Worm (Caenorhabditis elegans) whole organism, L2 larva: ENCODE data around the gene K01A12.2.

Source experiments
- C34F6.9 ChIP-seq: fragments of 150-350 bp; optimal IDR thresholded peaks from 2 replicates; lab custom pipeline; 2014; ENCODE audit warnings: missing biosample characterization, missing genetic modification characterization
- F13H6.1 ChIP-seq: sonication (generic microtip); optimal IDR thresholded peaks from 2 replicates; lab custom pipeline; 2016; ENCODE audit warnings: missing genetic modification characterization, missing compliant biosample characterization
- R02D3.7 ChIP-seq: fragments of 150-350 bp; optimal IDR thresholded peaks from 2 replicates; lab custom pipeline; 2014; ENCODE audit warnings: missing biosample characterization, missing genetic modification characterization
- Y55F3AM.14 ChIP-seq: fragments of 200-800 bp; sonication (Bioruptor generic); optimal IDR thresholded peaks from 2 replicates; lab custom pipeline; 2018; ENCODE audit warnings: mild to moderate bottlenecking, missing genetic modification characterization, missing compliant biosample characterization
- ZK546.5 ChIP-seq: sonication (generic microtip); optimal IDR thresholded peaks from 2 replicates; lab custom pipeline; 2017; ENCODE audit warnings: missing biosample characterization, missing genetic modification characterization
- alr-1 ChIP-seq: fragments of 150-350 bp; optimal IDR thresholded peaks from 2 replicates; lab custom pipeline; 2014; ENCODE audit warnings: missing biosample characterization, missing genetic modification characterization
- aly-2 ChIP-seq: fragments of 150-350 bp; optimal IDR thresholded peaks from 2 replicates; lab custom pipeline; 2014; ENCODE audit warnings: missing biosample characterization, missing genetic modification characterization
- ama-1 ChIP-seq: fragments of 150-350 bp; optimal IDR thresholded peaks from 2 replicates; lab custom pipeline; 2018; ENCODE audit warnings: inconsistent platforms
- blmp-1 ChIP-seq: sonication (generic microtip); optimal IDR thresholded peaks from 2 replicates; lab custom pipeline; 2017; ENCODE audit warnings: missing genetic modification characterization, mild to moderate bottlenecking, missing compliant biosample characterization, antibody characterized with exemption, moderate library complexity; ENCODE audit not compliant: insufficient read depth
- ceh-16 ChIP-seq: fragments of 150-350 bp; optimal IDR thresholded peaks from 2 replicates; lab custom pipeline; 2014; ENCODE audit warnings: missing biosample characterization, missing genetic modification characterization
- ceh-82 ChIP-seq: fragments of 150-350 bp; optimal IDR thresholded peaks from 2 replicates; lab custom pipeline; 2014; ENCODE audit warnings: missing biosample characterization, missing genetic modification characterization
- crh-2 ChIP-seq: sonication (generic microtip); optimal IDR thresholded peaks from 2 replicates; lab custom pipeline; 2017; ENCODE audit warnings: missing biosample characterization, missing genetic modification characterization
- dmd-4 ChIP-seq: sonication (generic microtip); optimal IDR thresholded peaks from 2 replicates; lab custom pipeline; 2017; ENCODE audit warnings: missing biosample characterization, missing genetic modification characterization
- egl-27 ChIP-seq: sonication (generic microtip); optimal IDR thresholded peaks from 3 replicates; lab custom pipeline; 2017; ENCODE audit warnings: missing biosample characterization, missing genetic modification reagents, missing genetic modification characterization
- elt-1 ChIP-seq: fragments of 150-350 bp; optimal IDR thresholded peaks from 2 replicates; lab custom pipeline; 2014; ENCODE audit warnings: missing biosample characterization, missing genetic modification characterization
- fos-1 ChIP-seq: fragments of 150-350 bp; optimal IDR thresholded peaks from 2 replicates; lab custom pipeline; 2014; ENCODE audit warnings: missing biosample characterization, missing genetic modification characterization
- gmeb-1 ChIP-seq: fragments of 150-350 bp; optimal IDR thresholded peaks from 2 replicates; lab custom pipeline; 2014; ENCODE audit warnings: missing biosample characterization, missing genetic modification characterization
- lin-11 ChIP-seq: fragments of 150-350 bp; sonication (generic microtip); optimal IDR thresholded peaks from 2 replicates; lab custom pipeline; 2014; ENCODE audit warnings: missing biosample characterization, missing genetic modification characterization, inconsistent platforms, mixed read lengths
- lin-13 ChIP-seq: fragments of 150-350 bp; optimal IDR thresholded peaks from 2 replicates; lab custom pipeline; 2014; ENCODE audit warnings: missing biosample characterization, missing genetic modification reagents, missing genetic modification characterization
- lin-39 ChIP-seq: fragments of 150-350 bp; optimal IDR thresholded peaks from 2 replicates; lab custom pipeline; 2014; ENCODE audit warnings: missing biosample characterization, missing genetic modification reagents, missing genetic modification characterization
- lsy-2 ChIP-seq, 2 experiments: fragments of 150-350 bp in 1 of 2; sonication (generic microtip) in 1 of 2; optimal IDR thresholded peaks; 2 replicates each; lab custom pipeline; 2014 to 2017; ENCODE audit warnings: missing biosample characterization in 2 of 2, missing genetic modification characterization in 2 of 2
- mab-5 ChIP-seq: fragments of 150-350 bp; optimal IDR thresholded peaks from 2 replicates; lab custom pipeline; 2014; ENCODE audit warnings: missing biosample characterization, missing genetic modification characterization
- mbf-1 ChIP-seq: sonication (generic microtip); optimal IDR thresholded peaks from 2 replicates; lab custom pipeline; 2017; ENCODE audit warnings: missing biosample characterization, missing genetic modification characterization
- mdl-1 ChIP-seq, 2 experiments: fragments of 150-350 bp in 1 of 2; sonication (generic microtip) in 1 of 2; optimal IDR thresholded peaks; 2 replicates each; lab custom pipeline; 2017; ENCODE audit warnings: missing biosample characterization in 2 of 2, missing genetic modification characterization in 2 of 2
- nhr-10 ChIP-seq: sonication (generic microtip); optimal IDR thresholded peaks from 2 replicates; lab custom pipeline; 2017; ENCODE audit warnings: missing biosample characterization, missing genetic modification characterization
- nhr-11 ChIP-seq: fragments of 150-350 bp; optimal IDR thresholded peaks from 2 replicates; lab custom pipeline; 2014; ENCODE audit warnings: missing biosample characterization, missing genetic modification characterization
- nhr-12 ChIP-seq: fragments of 150-350 bp; optimal IDR thresholded peaks from 2 replicates; lab custom pipeline; 2014; ENCODE audit warnings: missing biosample characterization, missing genetic modification characterization
- nhr-129 ChIP-seq: fragments of 150-350 bp; optimal IDR thresholded peaks from 2 replicates; lab custom pipeline; 2014; ENCODE audit warnings: missing biosample characterization, missing genetic modification characterization
- nhr-21 ChIP-seq: fragments of 150-350 bp; optimal IDR thresholded peaks from 2 replicates; lab custom pipeline; 2014; ENCODE audit warnings: missing biosample characterization, missing genetic modification characterization
- nhr-237 ChIP-seq: fragments of 150-350 bp; optimal IDR thresholded peaks from 2 replicates; lab custom pipeline; 2014; ENCODE audit warnings: missing biosample characterization, missing genetic modification characterization
- nhr-6 ChIP-seq: fragments of 150-350 bp; optimal IDR thresholded peaks from 2 replicates; lab custom pipeline; 2014; ENCODE audit warnings: missing biosample characterization, missing genetic modification characterization
- nhr-77 ChIP-seq: fragments of 150-350 bp; optimal IDR thresholded peaks from 2 replicates; lab custom pipeline; 2014; ENCODE audit warnings: missing biosample characterization, missing genetic modification characterization
- peb-1 ChIP-seq: fragments of 150-350 bp; optimal IDR thresholded peaks from 2 replicates; lab custom pipeline; 2014; ENCODE audit warnings: missing biosample characterization, missing genetic modification characterization
- sem-4 ChIP-seq: fragments of 150-350 bp; optimal IDR thresholded peaks from 2 replicates; lab custom pipeline; 2014; ENCODE audit warnings: missing biosample characterization, missing genetic modification reagents, missing genetic modification characterization
- skn-1 ChIP-seq: sonication (generic microtip); optimal IDR thresholded peaks from 2 replicates; lab custom pipeline; 2017; ENCODE audit warnings: missing biosample characterization, missing genetic modification characterization
- sma-3 ChIP-seq: sonication (generic microtip); optimal IDR thresholded peaks from 2 replicates; lab custom pipeline; 2016; ENCODE audit warnings: missing genetic modification reagents, missing genetic modification characterization, missing compliant biosample characterization
- sma-9 ChIP-seq, 2 experiments: fragments of 150-350 bp in 1 of 2; sonication (generic microtip) in 1 of 2; optimal IDR thresholded peaks; 2 replicates each; lab custom pipeline; 2014 to 2016; ENCODE audit warnings: missing genetic modification characterization in 2 of 2, mild to moderate bottlenecking in 1 of 2, missing biosample characterization in 1 of 2, missing compliant biosample characterization in 1 of 2, missing genetic modification reagents in 1 of 2, moderate library complexity in 1 of 2
- snpc-4 ChIP-seq: fragments of 150-350 bp; optimal IDR thresholded peaks from 2 replicates; lab custom pipeline; 2014; ENCODE audit warnings: missing biosample characterization, missing genetic modification characterization
- unc-62 ChIP-seq: fragments of 150-350 bp; optimal IDR thresholded peaks from 2 replicates; lab custom pipeline; 2014; ENCODE audit warnings: missing biosample characterization, missing genetic modification reagents, missing genetic modification characterization
- zag-1 ChIP-seq: fragments of 150-350 bp; optimal IDR thresholded peaks from 2 replicates; lab custom pipeline; 2014; ENCODE audit warnings: missing biosample characterization, missing genetic modification characterization
- ztf-1 ChIP-seq: fragments of 200-800 bp; sonication (Bioruptor generic); conservative IDR thresholded peaks from 2 replicates; pipeline ENCODE4 v1.3.6; 2022; ENCODE audit warnings: missing genetic modification characterization, missing compliant biosample characterization

The K01A12.2 gene

ce11 chrX:8625090-8625489 is 11.9 kb downstream of the K01A12.2 start, which contains the start of gene K01A12.3:
Gene K01A12.3, minus strand, starts transcription at chrX:8625190.
- no peak for TF ChIP-seq fos-1 (tag; lab: Kevin White, UChicago)
- no peak for TF ChIP-seq peb-1
- TF ChIP-seq, all 48 proteins: peak for 0

ce11 chrX:8638679-8639184 is 25.6 kb downstream of the K01A12.2 start:
- TF ChIP-seq Y55F3AM.14 (GFP tag; lab: Kevin White, UChicago) (peak; percentile 15), sma-3 (GFP tag; lab: Kevin White, UChicago) (peak; percentile 15), dmd-4 (no peak), lin-13 (GFP tag; lab: Kevin White, UChicago) (no peak), nhr-21 (tag; lab: Kevin White, UChicago) (peak; percentile 12), skn-1 (tag; lab: Kevin White, UChicago) (no peak), egl-27 (tag; lab: Kevin White, UChicago) (no peak), C34F6.9 (no peak), zag-1 (tag; lab: Kevin White, UChicago) (no peak), unc-62 (GFP tag; lab: Kevin White, UChicago) (no peak)

- TF ChIP-seq blmp-1 (tag; lab: Kevin White, UChicago) (no peak), alr-1 (tag; lab: Kevin White, UChicago) (no peak), crh-2 (tag; lab: Kevin White, UChicago) (peak; percentile 11), sma-9 (GFP tag; optimal IDR thresholded peaks at IDR 0.05; lab: Kevin White, UChicago) (peak; percentile 18), sma-9 (tag; optimal IDR thresholded peaks at IDR 0.05; lab: Kevin White, UChicago) (no peak), sma-3 (GFP tag; lab: Kevin White, UChicago) (peak; percentile 13), fos-1 (tag; lab: Kevin White, UChicago) (peak; percentile 1)
These were observed 27.5 kb downstream of the K01A12.2 start for ce11 chrX:8640654-8641053.

ce11 chrX:8643817-8644216 is 30.7 kb downstream of the K01A12.2 start, which contains the start of gene stg-2:
Gene stg-2, minus strand, starts transcription at chrX:8643917.
- TF ChIP-seq nhr-6 (tag; lab: Kevin White, UChicago) (no peak), mdl-1 (tag; optimal IDR thresholded peaks at IDR 0.05; lab: Kevin White, UChicago) (no peak), nhr-77 (tag; lab: Kevin White, UChicago) (no peak), sma-3 (GFP tag; lab: Kevin White, UChicago) (no peak), nhr-129 (tag; lab: Kevin White, UChicago) (no peak), lin-39 (no peak), mab-5 (tag; lab: Kevin White, UChicago) (no peak), R02D3.7 (tag; lab: Kevin White, UChicago) (no peak), skn-1 (tag; lab: Kevin White, UChicago) (no peak), C34F6.9 (no peak), gmeb-1 (no peak), ztf-1 (GFP tag; lab: Robert Waterston, UW) (no peak), sem-4 (tag; lab: Kevin White, UChicago) (no peak), lin-11 (tag; lab: Kevin White, UChicago) (no peak), lin-13 (GFP tag; lab: Kevin White, UChicago) (no peak), dmd-4 (no peak)

ce11 chrX:8646287-8646686 is 33.1 kb downstream of the K01A12.2 start:
- TF ChIP-seq aly-2 (tag; lab: Kevin White, UChicago): no peak
- TF ChIP-seq sma-3 (GFP tag; lab: Kevin White, UChicago): peak; percentile 39
- no peak for TF ChIP-seq peb-1
- peak; percentile 44 for TF ChIP-seq fos-1 (tag; lab: Kevin White, UChicago)
- TF ChIP-seq sem-4 (tag; lab: Kevin White, UChicago): no peak
- TF ChIP-seq Y55F3AM.14 (GFP tag; lab: Kevin White, UChicago): peak; percentile 36
- no peak for TF ChIP-seq nhr-237 (tag; lab: Kevin White, UChicago)
- TF ChIP-seq C34F6.9: no peak
- no peak for TF ChIP-seq unc-62 (GFP tag; lab: Kevin White, UChicago)
- TF ChIP-seq gmeb-1: no peak
- no peak for TF ChIP-seq nhr-10
- no peak for TF ChIP-seq lin-11 (tag; lab: Kevin White, UChicago)
- TF ChIP-seq ceh-82 (tag; lab: Kevin White, UChicago): no peak
- TF ChIP-seq crh-2 (tag; lab: Kevin White, UChicago): peak; percentile 28
- TF ChIP-seq nhr-21 (tag; lab: Kevin White, UChicago): peak; percentile 14
- TF ChIP-seq ceh-16 (tag; lab: Kevin White, UChicago): no peak
- no peak for TF ChIP-seq nhr-12 (tag; lab: Kevin White, UChicago)
- TF ChIP-seq mdl-1 (tag; optimal IDR thresholded peaks at IDR 0.05; lab: Kevin White, UChicago): no peak
- TF ChIP-seq ztf-1 (GFP tag; lab: Robert Waterston, UW): no peak
- TF ChIP-seq egl-27 (tag; lab: Kevin White, UChicago): no peak
- no peak for TF ChIP-seq ama-1 (lab: Kevin White, UChicago)
- no peak for TF ChIP-seq nhr-11 (tag; lab: Kevin White, UChicago)
- peak; percentile 34 for TF ChIP-seq F13H6.1
- peak in 1 of 2 experiments; percentile 29 for TF ChIP-seq lsy-2 (tag; optimal IDR thresholded peaks at IDR 0.05; lab: Kevin White, UChicago)
- TF ChIP-seq R02D3.7 (tag; lab: Kevin White, UChicago): no peak
- TF ChIP-seq snpc-4 (tag; lab: Kevin White, UChicago): no peak
- no peak for TF ChIP-seq elt-1 (tag; lab: Kevin White, UChicago)
- no peak for TF ChIP-seq mab-5 (tag; lab: Kevin White, UChicago)
- no peak for TF ChIP-seq skn-1 (tag; lab: Kevin White, UChicago)
- TF ChIP-seq dmd-4: no peak
- TF ChIP-seq blmp-1 (tag; lab: Kevin White, UChicago): no peak
- peak; percentile 8 for TF ChIP-seq lin-13 (GFP tag; lab: Kevin White, UChicago)
- TF ChIP-seq mbf-1 (tag; lab: Kevin White, UChicago): no peak
- TF ChIP-seq ZK546.5: no peak
